Worm (Caenorhabditis elegans) whole organism, L4 larva: ENCODE measurements around the gene Y67D2.5.

Source experiments
- F44E2.7 ChIP-seq: fragments of 200-800 bp; sonication (Bioruptor generic); IDR thresholded peaks from 2 replicates; pipeline ENCODE4 v2.1.2; 2022; ENCODE audit warnings: missing genetic modification characterization, missing compliant biosample characterization
- T20F7.1 ChIP-seq: fragments of 200-800 bp; sonication (Bioruptor generic); optimal IDR thresholded peaks from 2 replicates; lab custom pipeline; 2018; ENCODE audit warnings: mild to moderate bottlenecking, missing genetic modification characterization, missing compliant biosample characterization
- Y5F2A.4 ChIP-seq: fragments of 200-800 bp; sonication (Bioruptor generic); optimal IDR thresholded peaks from 2 replicates; lab custom pipeline; 2018; ENCODE audit warnings: mild to moderate bottlenecking, missing genetic modification characterization, missing compliant biosample characterization
- aha-1 ChIP-seq: fragments of 150-350 bp; peaks from one replicate; lab custom pipeline; 2014; ENCODE audit warnings: missing biosample characterization, missing genetic modification characterization
- arid-1 ChIP-seq: fragments of 200-800 bp; sonication (Bioruptor generic); conservative IDR thresholded peaks from 2 replicates; pipeline ENCODE4 v1.3.6; 2022; ENCODE audit warnings: missing genetic modification reagents, missing genetic modification characterization, missing compliant biosample characterization
- attf-4 ChIP-seq: sonication (generic microtip); optimal IDR thresholded peaks from 3 replicates; lab custom pipeline; 2017; ENCODE audit warnings: missing biosample characterization, missing genetic modification characterization
- ceh-28 ChIP-seq: fragments of 150-350 bp; optimal IDR thresholded peaks from 2 replicates; lab custom pipeline; 2014; ENCODE audit warnings: missing biosample characterization, missing genetic modification reagents, missing genetic modification characterization
- ceh-62 ChIP-seq: sonication (generic microtip); optimal IDR thresholded peaks from 2 replicates; lab custom pipeline; 2017; ENCODE audit warnings: missing biosample characterization, missing genetic modification characterization
- ces-1 ChIP-seq: fragments of 150-350 bp; sonication (generic microtip); optimal IDR thresholded peaks from 4 replicates; lab custom pipeline; 2014; ENCODE audit warnings: missing biosample characterization, missing genetic modification reagents, missing genetic modification characterization
- daf-19 ChIP-seq: fragments of 200-800 bp; sonication (Bioruptor generic); conservative IDR thresholded peaks from 2 replicates; pipeline ENCODE4 v1.3.6; 2022; ENCODE audit warnings: missing genetic modification characterization, missing compliant biosample characterization
- dmd-9 ChIP-seq: fragments of 200-800 bp; sonication (Bioruptor generic); IDR thresholded peaks from 2 replicates; pipeline ENCODE4 v1.3.6; 2022; ENCODE audit warnings: missing genetic modification reagents, missing genetic modification characterization, missing compliant biosample characterization
- dpl-1 ChIP-seq: fragments of 150-350 bp; optimal IDR thresholded peaks from 2 replicates; lab custom pipeline; 2014; ENCODE audit warnings: missing biosample characterization, missing genetic modification reagents, missing genetic modification characterization
- duxl-1 ChIP-seq: sonication (generic microtip); optimal IDR thresholded peaks from 2 replicates; lab custom pipeline; 2016; ENCODE audit warnings: mild to moderate bottlenecking, missing genetic modification characterization, moderate library complexity, missing compliant biosample characterization; ENCODE audit not compliant: poor library complexity
- dve-1 ChIP-seq: sonication (generic microtip); optimal IDR thresholded peaks from 2 replicates; lab custom pipeline; 2017; ENCODE audit warnings: antibody characterized with exemption, mild to moderate bottlenecking, missing genetic modification characterization, missing compliant biosample characterization; ENCODE audit not compliant: insufficient read depth
- egl-27 ChIP-seq: sonication (generic microtip); optimal IDR thresholded peaks from 3 replicates; lab custom pipeline; 2017; ENCODE audit warnings: missing biosample characterization, missing genetic modification reagents, missing genetic modification characterization
- hlh-11 ChIP-seq: fragments of 200-800 bp; sonication (Bioruptor generic); optimal IDR thresholded peaks from 2 replicates; lab custom pipeline; 2018; ENCODE audit warnings: mild to moderate bottlenecking, missing genetic modification characterization, missing compliant biosample characterization
- hmg-1.1 ChIP-seq: fragments of 200-800 bp; sonication (Bioruptor generic); IDR thresholded peaks from 2 replicates; pipeline ENCODE4 v1.3.6; 2022; ENCODE audit warnings: missing genetic modification reagents, missing genetic modification characterization, missing compliant biosample characterization
- lin-1 ChIP-seq: fragments of 200-800 bp; sonication (Bioruptor generic); IDR thresholded peaks from 2 replicates; pipeline ENCODE4 v1.3.6; 2022; ENCODE audit warnings: missing genetic modification reagents, missing genetic modification characterization, missing compliant biosample characterization
- lin-13 ChIP-seq: fragments of 150-350 bp; optimal IDR thresholded peaks from 2 replicates; lab custom pipeline; 2014; ENCODE audit warnings: missing biosample characterization, missing genetic modification reagents, missing genetic modification characterization
- lin-15B ChIP-seq: fragments of 150-350 bp; sonication (generic microtip); optimal IDR thresholded peaks from 3 replicates; lab custom pipeline; 2014; ENCODE audit warnings: missing biosample characterization, missing genetic modification characterization
- lin-38 ChIP-seq: fragments of 200-800 bp; sonication (Bioruptor generic); IDR thresholded peaks from 2 replicates; pipeline ENCODE4 v1.3.6; 2022; ENCODE audit warnings: missing genetic modification reagents, missing genetic modification characterization, missing compliant biosample characterization
- lsy-2 ChIP-seq, 2 experiments: fragments of 150-350 bp in 1 of 2; sonication (generic microtip) in 1 of 2; optimal IDR thresholded peaks; 2 replicates each; lab custom pipeline; 2014 to 2017; ENCODE audit warnings: missing biosample characterization in 2 of 2, missing genetic modification characterization in 2 of 2
- madf-9 ChIP-seq: fragments of 200-800 bp; sonication (Bioruptor generic); conservative IDR thresholded peaks from 2 replicates; pipeline ENCODE4 v1.3.6; 2022; ENCODE audit warnings: missing genetic modification reagents, missing genetic modification characterization, missing compliant biosample characterization
- mep-1 ChIP-seq: fragments of 150-350 bp; sonication (generic microtip); optimal IDR thresholded peaks from 3 replicates; lab custom pipeline; 2014; ENCODE audit warnings: missing biosample characterization, missing genetic modification characterization
- mes-2 ChIP-seq: sonication (generic microtip); optimal IDR thresholded peaks from 2 replicates; lab custom pipeline; 2016; ENCODE audit warnings: missing genotype, mild to moderate bottlenecking, missing genetic modification characterization, missing compliant biosample characterization; ENCODE audit not compliant: poor library complexity, severe bottlenecking
- nhr-237 ChIP-seq: sonication (generic microtip); optimal IDR thresholded peaks from 2 replicates; lab custom pipeline; 2017; ENCODE audit warnings: missing biosample characterization, missing genetic modification characterization
- nhr-25 ChIP-seq: sonication (generic microtip); optimal IDR thresholded peaks from 2 replicates; lab custom pipeline; 2017; ENCODE audit warnings: missing genetic modification characterization, mild to moderate bottlenecking, missing compliant biosample characterization, antibody characterized with exemption, moderate library complexity, borderline replicate concordance; ENCODE audit not compliant: insufficient read depth
- nhr-6 ChIP-seq: fragments of 150-350 bp; optimal IDR thresholded peaks from 2 replicates; lab custom pipeline; 2014; ENCODE audit warnings: missing biosample characterization, missing genetic modification characterization
- nhr-77 ChIP-seq: fragments of 150-350 bp; optimal IDR thresholded peaks from 2 replicates; lab custom pipeline; 2014; ENCODE audit warnings: missing biosample characterization, missing genetic modification characterization
- pha-4 ChIP-seq, 2 experiments: fragments of 150-350 bp in 1 of 2; fragments of 200-800 bp in 1 of 2; sonication (Bioruptor generic) in 1 of 2; IDR thresholded peaks in 1 of 2; optimal IDR thresholded peaks in 1 of 2; 2 replicates each; pipeline versions ENCODE4 v1.3.6 to Lab custom; 2014 to 2022; ENCODE audit warnings: missing genetic modification characterization in 2 of 2, missing genetic modification reagents in 2 of 2, missing biosample characterization in 1 of 2, missing compliant biosample characterization in 1 of 2
- pqm-1 ChIP-seq: sonication (generic microtip); optimal IDR thresholded peaks from 2 replicates; lab custom pipeline; 2017; ENCODE audit warnings: missing biosample characterization, missing genetic modification characterization
- sdz-12 ChIP-seq: fragments of 200-800 bp; sonication (Bioruptor generic); optimal IDR thresholded peaks from 2 replicates; lab custom pipeline; 2018; ENCODE audit warnings: mild to moderate bottlenecking, missing genetic modification characterization, missing compliant biosample characterization
- snpc-4 ChIP-seq: fragments of 150-350 bp; optimal IDR thresholded peaks from 2 replicates; lab custom pipeline; 2014; ENCODE audit warnings: missing biosample characterization, missing genetic modification characterization
- spr-1 ChIP-seq: sonication (generic microtip); optimal IDR thresholded peaks from 2 replicates; lab custom pipeline; 2016; ENCODE audit warnings: mild to moderate bottlenecking, missing genetic modification characterization, missing compliant biosample characterization
- unc-39 ChIP-seq: sonication (generic microtip); optimal IDR thresholded peaks from 2 replicates; lab custom pipeline; 2017; ENCODE audit warnings: missing biosample characterization, missing genetic modification characterization
- unc-62 ChIP-seq, 3 experiments: fragments of 150-350 bp in 1 of 3; sonication (generic microtip); optimal IDR thresholded peaks in 2 of 3; peaks in 1 of 3; 1 replicate in 1 of 3; 2 replicates in 2 of 3; lab custom pipeline; 2014 to 2017; ENCODE audit warnings: missing biosample characterization in 3 of 3, missing genetic modification characterization in 3 of 3, missing genetic modification reagents in 3 of 3, missing genotype in 1 of 3
- vab-7 ChIP-seq: fragments of 200-800 bp; sonication (Bioruptor generic); IDR thresholded peaks from 2 replicates; pipeline ENCODE4 v1.3.6; 2022; ENCODE audit warnings: missing genetic modification reagents, missing genetic modification characterization, missing compliant biosample characterization
- zip-11 ChIP-seq: fragments of 200-800 bp; sonication (Bioruptor generic); IDR thresholded peaks from 2 replicates; pipeline ENCODE4 v1.3.6; 2022; ENCODE audit warnings: missing genetic modification characterization, missing compliant biosample characterization
- ztf-7 ChIP-seq: fragments of 150-350 bp; optimal IDR thresholded peaks from 2 replicates; lab custom pipeline; 2014; ENCODE audit warnings: missing biosample characterization, missing genetic modification characterization

Y67D2.5 gene

DNA sequence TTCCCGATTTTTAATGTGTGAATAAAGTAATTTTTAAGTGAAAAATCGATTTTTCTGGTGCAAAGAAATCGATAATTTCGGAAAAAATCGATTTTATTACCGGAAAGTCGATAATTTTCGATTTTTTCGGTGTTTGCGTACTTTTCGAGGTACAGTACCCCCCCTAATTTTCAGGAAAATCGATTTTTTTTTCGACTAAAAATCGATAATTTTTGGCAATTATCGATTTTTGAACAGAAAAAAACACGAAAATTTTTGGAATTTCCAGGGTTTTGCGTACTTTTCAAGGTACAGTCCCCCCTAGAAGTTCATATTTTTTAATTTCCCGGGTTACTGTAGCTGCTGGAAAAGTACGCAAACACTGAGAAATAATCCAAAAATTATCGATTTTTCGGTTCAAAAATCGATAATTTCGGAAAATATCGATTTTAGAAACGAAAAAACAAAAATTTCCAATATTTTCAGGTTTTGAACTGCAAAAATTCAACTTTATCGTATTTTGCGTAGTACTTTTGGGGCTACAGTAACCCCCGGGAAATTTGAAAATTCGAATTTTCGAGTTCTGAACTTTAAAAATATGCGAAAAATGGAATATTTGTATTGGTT lies 3.5 kb upstream of the Y67D2.5 start:
- no peak for TF ChIP-seq hlh-11 (tag; lab: Kevin White, UChicago)
- no peak for TF ChIP-seq Y5F2A.4
- TF ChIP-seq arid-1 = no peak
- no peak for TF ChIP-seq mes-2 (tag; lab: Kevin White, UChicago)
- TF ChIP-seq aha-1 (tag; lab: Kevin White, UChicago) = peak; percentile 60
- peak; percentile 89 for TF ChIP-seq ceh-28 (tag; lab: Kevin White, UChicago)

DNA sequence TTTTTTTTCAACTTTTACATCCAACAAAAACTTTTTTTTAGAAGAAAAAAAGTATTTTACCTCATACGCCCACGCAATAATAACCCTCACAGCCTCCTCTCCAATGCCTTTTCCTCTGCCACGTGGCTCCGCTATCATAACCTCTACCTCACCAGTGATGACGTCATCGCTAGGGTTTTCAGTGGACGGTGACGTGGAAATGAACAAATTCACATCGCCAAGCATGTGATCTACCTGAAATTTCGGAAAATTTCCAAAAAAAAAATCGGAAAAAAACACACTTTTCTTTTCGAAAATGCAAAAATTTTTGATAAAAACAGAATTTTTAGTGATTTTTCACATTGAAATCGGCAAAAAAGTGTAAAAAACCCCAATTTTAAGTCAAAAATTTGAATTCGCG lies 678 bp downstream of the Y67D2.5 start:
- no peak for TF ChIP-seq pha-4 (GFP tag; IDR thresholded peaks at IDR 0.05; lab: Robert Waterston, UW)
- TF ChIP-seq pha-4 (tag; optimal IDR thresholded peaks at IDR 0.05; lab: Kevin White, UChicago) = no peak
- TF ChIP-seq unc-62 (GFP tag; optimal IDR thresholded peaks at IDR 0.05 in 1 of 2; lab: Kevin White, UChicago) = peak in 1 of 2 experiments; percentile 53
- TF ChIP-seq unc-62 (tag; optimal IDR thresholded peaks at IDR 0.05; lab: Kevin White, UChicago) = no peak
- no peak for TF ChIP-seq unc-39 (tag; lab: Kevin White, UChicago)
- no peak for TF ChIP-seq nhr-237 (tag; lab: Kevin White, UChicago)
- TF ChIP-seq ceh-62 (tag; lab: Kevin White, UChicago) = no peak
- no peak for TF ChIP-seq ztf-7 (tag; lab: Kevin White, UChicago)

DNA sequence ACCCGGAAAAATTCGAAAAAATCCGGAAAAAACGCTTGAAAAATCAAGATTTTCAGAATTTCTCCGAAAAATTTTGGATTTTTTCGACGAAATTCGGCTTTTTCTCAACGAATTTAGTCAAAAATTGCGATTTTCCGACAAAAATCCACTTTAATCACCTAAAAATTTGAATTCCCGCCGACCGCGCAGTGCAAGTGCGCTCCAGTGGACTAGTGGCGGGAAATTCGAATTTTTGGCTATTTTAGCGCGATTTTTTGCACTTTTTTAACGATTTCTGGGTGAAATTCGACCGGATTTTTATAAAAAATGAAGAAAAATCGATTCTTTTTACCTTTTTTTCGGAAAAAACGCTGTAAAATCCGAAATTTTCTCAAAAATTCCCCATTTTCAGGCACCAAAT lies 5.6 kb downstream of the Y67D2.5 start:
- TF ChIP-seq lin-15B (tag; lab: Kevin White, UChicago) (no peak), F44E2.7 (GFP tag; lab: Robert Waterston, UW) (no peak), lin-38 (GFP tag; lab: Robert Waterston, UW) (peak; percentile 80), arid-1 (no peak), snpc-4 (tag; lab: Kevin White, UChicago) (no peak)
- TF ChIP-seq, all 104 proteins: peak for 1

DNA sequence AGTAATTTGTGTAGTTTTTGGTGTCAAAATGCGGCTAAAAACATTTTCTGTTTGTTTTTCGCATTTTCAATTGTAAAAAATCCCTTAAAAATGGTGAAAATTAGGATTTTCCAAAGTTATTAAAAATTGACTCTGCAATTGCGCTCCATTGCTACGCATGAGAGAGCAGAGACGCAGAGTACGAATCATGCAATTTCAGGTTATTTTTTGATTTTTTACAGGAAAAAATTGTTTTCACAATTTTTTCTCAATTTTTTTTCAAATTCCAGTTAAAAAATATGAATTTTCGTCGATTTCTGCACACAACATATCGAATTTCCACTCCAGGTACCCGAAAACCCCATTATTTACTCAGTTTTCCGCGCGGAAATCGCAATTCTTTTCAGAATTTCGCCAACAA lies 6.4 kb downstream of the Y67D2.5 start, which contains the start of gene mtg-1:
mtg-1 (plus strand) TSS at position 160 of the 400 bp plus-strand sequence.
- TF ChIP-seq lsy-2 (tag; optimal IDR thresholded peaks at IDR 0.05; lab: Kevin White, UChicago) = peak in 1 of 2 experiments; percentile 65
- TF ChIP-seq zip-11 (GFP tag; lab: Robert Waterston, UW) = no peak
- no peak for TF ChIP-seq mep-1 (tag; lab: Kevin White, UChicago)
- TF ChIP-seq pqm-1 = no peak
- no peak for TF ChIP-seq hmg-1.1 (GFP tag; lab: Robert Waterston, UW)
- TF ChIP-seq mes-2 (tag; lab: Kevin White, UChicago) = peak; percentile 70
- TF ChIP-seq lin-1 (GFP tag; lab: Robert Waterston, UW) = no peak
- TF ChIP-seq T20F7.1 = no peak
- TF ChIP-seq dpl-1 = peak; percentile 23
- TF ChIP-seq lin-13 (GFP tag; lab: Kevin White, UChicago) = peak; percentile 46
- peak; percentile 97 for TF ChIP-seq lin-38 (GFP tag; lab: Robert Waterston, UW)

DNA sequence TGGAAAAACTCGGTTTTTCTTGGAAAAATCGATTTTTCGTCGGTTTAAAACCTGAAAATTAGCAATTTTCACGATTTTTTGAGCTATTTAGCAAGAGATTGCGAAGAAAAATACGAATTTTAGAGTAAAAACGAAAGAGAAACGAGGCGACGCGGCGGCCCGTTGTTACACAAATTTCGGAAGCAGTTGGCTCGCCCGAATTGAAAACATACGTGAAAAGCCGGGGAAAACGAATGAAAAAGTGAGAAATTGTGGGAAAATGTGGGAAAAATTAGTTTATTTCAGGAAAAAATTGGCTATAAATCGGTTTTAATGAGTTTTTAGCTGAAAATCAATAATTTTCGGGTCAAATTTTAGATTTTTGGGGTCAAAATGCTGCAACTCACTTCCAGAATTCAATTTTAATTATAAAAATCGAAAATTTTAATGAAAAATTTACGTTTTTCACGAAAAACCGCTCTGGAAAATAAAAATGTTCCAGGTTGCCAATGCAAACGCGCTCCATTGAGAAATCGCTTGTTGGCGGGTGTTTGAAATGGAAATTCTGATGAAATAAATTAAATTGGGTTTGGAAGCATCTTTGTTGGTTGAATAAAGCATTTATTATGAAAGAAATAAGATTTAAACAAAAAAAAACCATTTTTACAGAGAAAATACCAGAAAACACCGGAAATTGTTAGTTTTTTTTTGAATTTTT lies 7.1 kb downstream of the Y67D2.5 start, which contains the start of gene snf-6:
snf-6 (minus strand) TSS at position 51 of the 697 bp plus-strand sequence.
- TF ChIP-seq nhr-6 (peak; percentile 15), daf-19 (GFP tag; lab: Robert Waterston, UW) (no peak), duxl-1 (tag; lab: Kevin White, UChicago) (no peak), dve-1 (tag; lab: Kevin White, UChicago) (peak; percentile 32), mes-2 (tag; lab: Kevin White, UChicago) (peak; percentile 61), ces-1 (GFP tag; lab: Kevin White, UChicago) (no peak), vab-7 (GFP tag; lab: Robert Waterston, UW) (no peak), madf-9 (GFP tag; lab: Robert Waterston, UW) (no peak), F44E2.7 (GFP tag; lab: Robert Waterston, UW) (no peak), egl-27 (tag; lab: Kevin White, UChicago) (no peak), T20F7.1 (no peak), dpl-1 (peak; percentile 87), dmd-9 (GFP tag; lab: Robert Waterston, UW) (no peak), Y5F2A.4 (no peak), sdz-12 (GFP tag; lab: Kevin White, UChicago) (no peak), spr-1 (tag; lab: Kevin White, UChicago) (no peak), nhr-77 (tag; lab: Kevin White, UChicago) (peak; percentile 10), mep-1 (tag; lab: Kevin White, UChicago) (peak; percentile 16), nhr-25 (no peak), lin-38 (GFP tag; lab: Robert Waterston, UW) (peak; percentile 96), attf-4 (no peak)
